Worm (Caenorhabditis elegans) whole organism, young adult: Measurements from ENCODE around the gene chtb-2.

Experiments
- F23B12.7 ChIP-seq: sonication (generic microtip); optimal IDR thresholded peaks from 2 replicates; lab custom pipeline; 2017; ENCODE audit warnings: missing genetic modification characterization, mild to moderate bottlenecking, missing compliant biosample characterization, antibody characterized with exemption, moderate library complexity; ENCODE audit not compliant: insufficient read depth
- lsl-1 ChIP-seq: fragments of 200-800 bp; sonication (Bioruptor generic); optimal IDR thresholded peaks from 2 replicates; lab custom pipeline; 2018; ENCODE audit warnings: mild to moderate bottlenecking, missing genetic modification characterization, moderate library complexity, missing compliant biosample characterization
- madf-6 ChIP-seq: fragments of 200-800 bp; sonication (Bioruptor generic); IDR thresholded peaks from 2 replicates; pipeline ENCODE4 v1.3.6; 2022; ENCODE audit warnings: missing genetic modification reagents, missing genetic modification characterization, missing compliant biosample characterization
- unc-130 ChIP-seq: sonication (generic microtip); optimal IDR thresholded peaks from 2 replicates; lab custom pipeline; 2016; ENCODE audit warnings: missing genetic modification reagents, missing genetic modification characterization, missing compliant biosample characterization

DNA sequence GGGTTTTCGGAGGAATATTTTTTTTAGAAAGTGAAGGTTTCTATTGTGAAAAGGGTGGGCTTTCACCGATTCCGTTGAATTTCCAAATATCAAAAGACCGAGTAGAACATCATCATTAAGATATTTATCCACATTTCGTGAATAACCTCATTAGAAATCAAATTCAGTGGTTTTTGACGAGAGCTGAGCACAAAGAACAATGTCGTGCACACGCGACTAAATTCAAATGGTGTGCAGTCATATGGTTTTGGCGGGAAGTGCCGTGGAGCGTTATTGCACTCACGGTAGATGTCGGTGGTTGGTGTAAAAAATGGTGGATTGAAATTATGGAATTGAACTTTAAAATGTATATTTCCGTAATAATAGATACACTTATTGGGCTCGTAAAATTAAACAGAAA is 30.3 kb upstream of the chtb-2 start:
- TF ChIP-seq unc-130 (GFP tag; lab: Kevin White, UChicago): no peak
- TF ChIP-seq lsl-1 (GFP tag; lab: Kevin White, UChicago): no peak
- TF ChIP-seq madf-6: 0 out of 2 replicates have a peak, but pooled peaks have one; percentile 34
- TF ChIP-seq F23B12.7 (tag; lab: Kevin White, UChicago): no peak
